Fruit fly (Drosophila melanogaster) whole organism, embryonic: Measurements from ENCODE around the gene scrt.

Source experiments
- Ada2b ChIP-seq: fragments of 200-800 bp; sonication (Bioruptor generic); IDR thresholded peaks from 2 replicates; pipeline ENCODE4 v1.3.6; 2022; ENCODE audit warnings: missing biosample characterization, missing genetic modification characterization
- Atf3 ChIP-seq: fragments of 200-800 bp; sonication (Bioruptor generic); optimal IDR thresholded peaks from 3 replicates; lab custom pipeline; 2016; ENCODE audit warnings: missing biosample characterization, missing genetic modification characterization
- Atf6 ChIP-seq: fragments of 200-800 bp; sonication (Bioruptor generic); IDR thresholded peaks from 2 replicates; pipeline ENCODE4 v1.3.6; 2022; ENCODE audit warnings: missing biosample characterization, missing genetic modification characterization
- B-H2 ChIP-seq: fragments of 200-800 bp; sonication (Bioruptor generic); optimal IDR thresholded peaks from 2 replicates; lab custom pipeline; 2018; ENCODE audit warnings: missing biosample characterization, mild to moderate bottlenecking, missing genetic modification characterization
- CG11723 ChIP-seq: fragments of 200-800 bp; sonication (Bioruptor generic); optimal IDR thresholded peaks from 2 replicates; lab custom pipeline; 2017; ENCODE audit warnings: missing biosample characterization, mild to moderate bottlenecking, missing genetic modification characterization
- CG12104 ChIP-seq: fragments of 200-800 bp; sonication (Bioruptor generic); optimal IDR thresholded peaks from 3 replicates; lab custom pipeline; 2016; ENCODE audit warnings: missing biosample characterization, missing genetic modification characterization
- CG12155 ChIP-seq: fragments of 200-800 bp; sonication (Bioruptor generic); optimal IDR thresholded peaks from 3 replicates; lab custom pipeline; 2016; ENCODE audit warnings: missing biosample characterization, missing genetic modification characterization
- CG12744 ChIP-seq: fragments of 200-800 bp; sonication (Bioruptor generic); optimal IDR thresholded peaks from 2 replicates; lab custom pipeline; 2016; ENCODE audit warnings: missing biosample characterization, missing genetic modification characterization
- CG12769 ChIP-seq: fragments of 200-800 bp; sonication (Bioruptor generic); optimal IDR thresholded peaks from 2 replicates; lab custom pipeline; 2019; ENCODE audit warnings: missing biosample characterization, mild to moderate bottlenecking, missing genetic modification characterization, moderate library complexity
- CG14014 ChIP-seq: fragments of 200-800 bp; sonication (Bioruptor generic); IDR thresholded peaks from 2 replicates; pipeline ENCODE4 v1.3.6; 2022; ENCODE audit warnings: missing biosample characterization, missing genetic modification characterization
- CG17328 ChIP-seq: fragments of 200-800 bp; sonication (Bioruptor generic); IDR thresholded peaks from 2 replicates; pipeline ENCODE4 v1.3.6; 2022; ENCODE audit warnings: missing biosample characterization, missing genetic modification characterization
- CG17829 ChIP-seq: fragments of 200-800 bp; optimal IDR thresholded peaks from 2 replicates; lab custom pipeline; 2019; ENCODE audit warnings: missing biosample characterization, mild to moderate bottlenecking, missing genetic modification characterization, moderate library complexity
- CG18599 ChIP-seq: fragments of 200-800 bp; sonication (Bioruptor generic); optimal IDR thresholded peaks from 3 replicates; lab custom pipeline; 2017; ENCODE audit warnings: missing biosample characterization, missing genetic modification characterization, mild to moderate bottlenecking, moderate library complexity, missing genetic modification reagents
- CG18619 ChIP-seq: fragments of 200-800 bp; sonication (Bioruptor generic); optimal IDR thresholded peaks from 3 replicates; lab custom pipeline; 2017; ENCODE audit warnings: missing biosample characterization, mild to moderate bottlenecking, missing genetic modification characterization
- CG3281 ChIP-seq: fragments of 200-800 bp; sonication (Bioruptor generic); optimal IDR thresholded peaks from 3 replicates; lab custom pipeline; 2017; ENCODE audit warnings: missing biosample characterization, mild to moderate bottlenecking, missing genetic modification characterization
- CG33213 ChIP-seq: fragments of 200-800 bp; sonication (Bioruptor generic); optimal IDR thresholded peaks from 3 replicates; lab custom pipeline; 2016; ENCODE audit warnings: missing biosample characterization, missing genetic modification characterization
- CG3407 ChIP-seq: fragments of 200-800 bp; sonication (Bioruptor generic); optimal IDR thresholded peaks from 2 replicates; lab custom pipeline; 2018; ENCODE audit warnings: missing biosample characterization, mild to moderate bottlenecking, missing genetic modification characterization
- CG5180 ChIP-seq: fragments of 200-800 bp; sonication (Bioruptor generic); optimal IDR thresholded peaks from 3 replicates; lab custom pipeline; 2017; ENCODE audit warnings: missing biosample characterization, missing genetic modification characterization, mild to moderate bottlenecking, moderate library complexity, missing genetic modification reagents
- CG6765 ChIP-seq: fragments of 200-800 bp; sonication (Bioruptor generic); optimal IDR thresholded peaks from 3 replicates; lab custom pipeline; 2017; ENCODE audit warnings: missing biosample characterization, mild to moderate bottlenecking, missing genetic modification characterization
- CG7357 ChIP-seq: fragments of 200-800 bp; sonication (Bioruptor generic); IDR thresholded peaks from 3 replicates; pipeline ENCODE4 v1.3.6; 2022; ENCODE audit warnings: missing biosample characterization, missing genetic modification characterization
- CG8478 ChIP-seq: fragments of >200 bp; optimal IDR thresholded peaks from 2 replicates; lab custom pipeline; 2018
- H2.0 ChIP-seq: fragments of 200-800 bp; sonication (Bioruptor generic); IDR thresholded peaks from 2 replicates; pipeline ENCODE4 v1.3.6; 2022; ENCODE audit warnings: missing biosample characterization, missing genetic modification characterization
- HHEX ChIP-seq: fragments of 200-800 bp; sonication (Bioruptor generic); optimal IDR thresholded peaks from 3 replicates; lab custom pipeline; 2017; ENCODE audit warnings: missing biosample characterization, mild to moderate bottlenecking, missing genetic modification characterization, missing genetic modification reagents
- HmgD ChIP-seq: fragments of 200-800 bp; sonication (Bioruptor generic); optimal IDR thresholded peaks from 3 replicates; lab custom pipeline; 2016; ENCODE audit warnings: missing biosample characterization, missing genetic modification characterization
- Hr3 ChIP-seq: fragments of 200-800 bp; sonication (Bioruptor generic); optimal IDR thresholded peaks from 3 replicates; lab custom pipeline; 2016; ENCODE audit warnings: missing biosample characterization, missing genetic modification characterization
- NC2α ChIP-seq: fragments of 200-800 bp; sonication (Bioruptor generic); optimal IDR thresholded peaks from 2 replicates; lab custom pipeline; 2016; ENCODE audit warnings: missing biosample characterization, missing genetic modification characterization
- NC2β ChIP-seq: fragments of 200-800 bp; sonication (Bioruptor generic); optimal IDR thresholded peaks from 2 replicates; lab custom pipeline; 2016; ENCODE audit warnings: missing biosample characterization, missing genetic modification characterization
- Opbp ChIP-seq: fragments of 200-800 bp; sonication (Bioruptor generic); IDR thresholded peaks from 3 replicates; pipeline ENCODE4 v1.3.6; 2022; ENCODE audit warnings: missing biosample characterization, missing genetic modification characterization; ENCODE audit not compliant: partially characterized antibody
- Pdp1 ChIP-seq, 2 experiments: fragments of 200-800 bp; sonication (Bioruptor generic); optimal IDR thresholded peaks; 3 replicates each; lab custom pipeline; 2016; ENCODE audit warnings: missing biosample characterization in 2 of 2, missing genetic modification characterization in 2 of 2, mild to moderate bottlenecking in 1 of 2, moderate library complexity in 1 of 2
- Ptx1 ChIP-seq: fragments of 200-800 bp; sonication (Bioruptor generic); IDR thresholded peaks from 2 replicates; pipeline ENCODE4 v1.3.6; 2022; ENCODE audit warnings: missing biosample characterization, missing genetic modification characterization
- Rx ChIP-seq: fragments of 200-800 bp; sonication (Bioruptor generic); IDR thresholded peaks from 2 replicates; pipeline ENCODE4 v1.3.6; 2022; ENCODE audit warnings: missing biosample characterization, missing genetic modification characterization
- ac ChIP-seq: fragments of 200-800 bp; sonication (Bioruptor generic); optimal IDR thresholded peaks from 3 replicates; lab custom pipeline; 2017; ENCODE audit warnings: missing biosample characterization, mild to moderate bottlenecking, missing genetic modification characterization
- aop ChIP-seq: fragments of 200-800 bp; sonication (Bioruptor generic); IDR thresholded peaks from 2 replicates; pipeline ENCODE4 v1.3.6; 2022; ENCODE audit warnings: missing biosample characterization, missing genetic modification characterization
- ase ChIP-seq: fragments of 200-800 bp; sonication (Bioruptor generic); IDR thresholded peaks from 3 replicates; pipeline ENCODE4 v1.3.6; 2022; ENCODE audit warnings: missing biosample characterization, missing genetic modification characterization
- bcd ChIP-seq: fragments of 200-800 bp; sonication (Bioruptor generic); optimal IDR thresholded peaks from 2 replicates; lab custom pipeline; 2017; ENCODE audit warnings: missing biosample characterization, mild to moderate bottlenecking, missing genetic modification characterization
- caup ChIP-seq: fragments of 200-800 bp; sonication (Bioruptor generic); optimal IDR thresholded peaks from 3 replicates; lab custom pipeline; 2017; ENCODE audit warnings: missing biosample characterization, mild to moderate bottlenecking, missing genetic modification characterization, moderate library complexity; ENCODE audit not compliant: severe bottlenecking
- cg ChIP-seq: fragments of 200-800 bp; sonication (Bioruptor generic); optimal IDR thresholded peaks from 3 replicates; lab custom pipeline; 2019; ENCODE audit warnings: missing biosample characterization, mild to moderate bottlenecking, missing genetic modification characterization, moderate library complexity
- gro ChIP-seq: fragments of 200-800 bp; sonication (Bioruptor generic); optimal IDR thresholded peaks from 2 replicates; lab custom pipeline; 2016; ENCODE audit warnings: missing biosample characterization, missing genetic modification characterization
- jigr1 ChIP-seq: fragments of 200-800 bp; sonication (Bioruptor generic); IDR thresholded peaks from 3 replicates; pipeline ENCODE4 v1.3.6; 2022; ENCODE audit warnings: missing biosample characterization, missing genetic modification characterization
- jing ChIP-seq: fragments of 200-800 bp; sonication (Bioruptor generic); optimal IDR thresholded peaks from 2 replicates; lab custom pipeline; 2018; ENCODE audit warnings: missing biosample characterization, mild to moderate bottlenecking, missing genetic modification characterization
- lmd ChIP-seq: fragments of 200-800 bp; sonication (Bioruptor generic); IDR thresholded peaks from 2 replicates; pipeline ENCODE4 v1.3.6; 2022; ENCODE audit warnings: missing biosample characterization, missing genetic modification characterization
- lov ChIP-seq, 2 experiments: fragments of 200-800 bp in 1 of 2; fragments of >200 bp in 1 of 2; sonication (Bioruptor generic) in 1 of 2; IDR thresholded peaks in 1 of 2; optimal IDR thresholded peaks in 1 of 2; 2 replicates in 1 of 2; 3 replicates in 1 of 2; pipeline versions ENCODE4 v1.3.6 to Lab custom; 2017 to 2022; ENCODE audit warnings: missing biosample characterization in 1 of 2, missing genetic modification characterization in 1 of 2
- nerfin-1 ChIP-seq: fragments of 200-800 bp; sonication (Bioruptor generic); optimal IDR thresholded peaks from 3 replicates; lab custom pipeline; 2019; ENCODE audit warnings: missing biosample characterization, mild to moderate bottlenecking, missing genetic modification characterization, moderate library complexity
- odd ChIP-seq: fragments of 200-800 bp; sonication (Bioruptor generic); optimal IDR thresholded peaks from 2 replicates; lab custom pipeline; 2017; ENCODE audit warnings: missing biosample characterization, mild to moderate bottlenecking, missing genetic modification characterization
- onecut ChIP-seq: fragments of 200-800 bp; sonication (Bioruptor generic); IDR thresholded peaks from 2 replicates; pipeline ENCODE4 v1.3.6; 2022; ENCODE audit warnings: missing biosample characterization, missing genetic modification characterization
- run ChIP-seq: fragments of 200-800 bp; sonication (Bioruptor generic); optimal IDR thresholded peaks from 3 replicates; lab custom pipeline; 2018; ENCODE audit warnings: missing biosample characterization, mild to moderate bottlenecking, missing genetic modification characterization
- sug ChIP-seq: fragments of 200-800 bp; optimal IDR thresholded peaks from 2 replicates; lab custom pipeline; 2019; ENCODE audit warnings: missing biosample characterization, mild to moderate bottlenecking, missing genetic modification characterization, moderate library complexity
- tna ChIP-seq: fragments of 200-800 bp; sonication (Bioruptor generic); IDR thresholded peaks from 2 replicates; pipeline ENCODE4 v1.3.6; 2022; ENCODE audit warnings: missing biosample characterization, missing genetic modification characterization; ENCODE audit not compliant: partially characterized antibody
- z ChIP-seq: fragments of 200-800 bp; sonication (Bioruptor generic); IDR thresholded peaks from 3 replicates; pipeline ENCODE4 v1.3.6; 2022; ENCODE audit warnings: missing biosample characterization, missing genetic modification characterization

The scrt gene

dm6 chr3L:3935567-3936207 lies 48.0 kb upstream of the scrt start, which contains the start of gene Eip63F-1 (continued):
- peak; percentile 72 for TF ChIP-seq lmd (GFP tag; lab: Robert Waterston, UW)
- TF ChIP-seq odd: peak; percentile 51
- TF ChIP-seq NC2α: no peak
- TF ChIP-seq run: peak; percentile 34
- 0 out of 3 replicates have a peak, but pooled peaks have one; percentile 13 for TF ChIP-seq ase (GFP tag; lab: Robert Waterston, UW)
- TF ChIP-seq CG3281 (GFP tag; lab: Kevin White, UChicago): peak; percentile 82
- no peak for TF ChIP-seq CG8478 (lab: Kevin White, UChicago)
- peak; percentile 35; the same call in 1 of the 2 replicates for TF ChIP-seq Ada2b (GFP tag; lab: Robert Waterston, UW)
- TF ChIP-seq Atf6: peak; percentile 67
- no peak for TF ChIP-seq HmgD (GFP tag; lab: Kevin White, UChicago)
- no peak for TF ChIP-seq gro (GFP tag; lab: Kevin White, UChicago)
- peak; percentile 48 for TF ChIP-seq Ptx1
- no peak for TF ChIP-seq CG11723 (GFP tag; lab: Kevin White, UChicago)
- TF ChIP-seq CG18599 (GFP tag; lab: Kevin White, UChicago): peak; percentile 74
- peak; percentile 44; the same call in 1 of the 2 replicates for TF ChIP-seq CG17328 (GFP tag; lab: Robert Waterston, UW)
- peak; percentile 74 for TF ChIP-seq HHEX (GFP tag; lab: Kevin White, UChicago)
- TF ChIP-seq CG12744 (GFP tag; lab: Kevin White, UChicago): no peak
- TF ChIP-seq Rx (GFP tag; lab: Robert Waterston, UW): no peak
- TF ChIP-seq Hr3 (GFP tag; lab: Kevin White, UChicago): peak; percentile 53
- TF ChIP-seq CG14014 (GFP tag; lab: Robert Waterston, UW): peak; percentile 29; the same call in 1 of the 2 replicates
- TF ChIP-seq jing (GFP tag; lab: Kevin White, UChicago): peak; percentile 28
- TF ChIP-seq nerfin-1 (tag; lab: Kevin White, UChicago): peak; percentile 56
- TF ChIP-seq CG3407 (GFP tag; lab: Kevin White, UChicago): peak; percentile 13
- TF ChIP-seq NC2β: no peak
- no peak for TF ChIP-seq onecut
- 0 out of 3 replicates have a peak, but pooled peaks have one; percentile 10 for TF ChIP-seq CG7357 (GFP tag; lab: Robert Waterston, UW)
- no peak for TF ChIP-seq Opbp
- TF ChIP-seq CG18619 (GFP tag; lab: Kevin White, UChicago): peak; percentile 62
- peak; percentile 34 for TF ChIP-seq B-H2 (GFP tag; lab: Kevin White, UChicago)
- TF ChIP-seq CG12769 (tag; lab: Kevin White, UChicago): peak; percentile 48
- peak; percentile 59 for TF ChIP-seq CG5180 (GFP tag; lab: Kevin White, UChicago)
- no peak for TF ChIP-seq tna
- no peak for TF ChIP-seq Atf3 (GFP tag; lab: Kevin White, UChicago)
- TF ChIP-seq sug (tag; lab: Kevin White, UChicago): peak; percentile 63
- TF ChIP-seq z (GFP tag; lab: Robert Waterston, UW): no peak
- TF ChIP-seq H2.0 (GFP tag; lab: Robert Waterston, UW): peak; percentile 51; the same call in 1 of the 2 replicates
- TF ChIP-seq cg (GFP tag; lab: Kevin White, UChicago): no peak
- no peak for TF ChIP-seq jigr1 (GFP tag; lab: Robert Waterston, UW)
- TF ChIP-seq ac (GFP tag; lab: Kevin White, UChicago): no peak
- TF ChIP-seq CG6765 (GFP tag; lab: Kevin White, UChicago): peak; percentile 50
- TF ChIP-seq caup: peak; percentile 36
- TF ChIP-seq Pdp1 (GFP tag; optimal IDR thresholded peaks at IDR 0.05; lab: Kevin White, UChicago): peak in 1 of 2 experiments; percentile 14
- TF ChIP-seq CG17829 (tag; lab: Kevin White, UChicago): peak; percentile 48
- peak; percentile 65 for TF ChIP-seq bcd (GFP tag; lab: Kevin White, UChicago)
- TF ChIP-seq CG33213 (GFP tag; lab: Kevin White, UChicago): no peak
- peak; percentile 49 for TF ChIP-seq CG12155 (GFP tag; lab: Kevin White, UChicago)
- no peak for TF ChIP-seq aop (GFP tag; lab: Robert Waterston, UW)
- TF ChIP-seq lov (optimal IDR thresholded peaks at IDR 0.05; lab: Kevin White, UChicago): no peak
- no peak for TF ChIP-seq lov (GFP tag; IDR thresholded peaks at IDR 0.05; lab: Robert Waterston, UW)
- peak; percentile 43 for TF ChIP-seq CG12104 (GFP tag; lab: Kevin White, UChicago)
